In genomic region chr2L:4865400-4865799, dm6 we compare ENCODE assay signal across 2 fruit fly cellular contexts.
TF ChIP-seq lines count a peak whose summit lies in the region.

No protein-coding gene starts in this region.

- no peak for TF ChIP-seq CTCF in whole organism, embryonic (GFP tag; optimal IDR thresholded peaks at IDR 0.05; lab: Kevin White, UChicago)

TF ChIP-seq in whole organism, embryonic, 481 proteins besides CTCF, POLR2A, EP300 and RAD21:
- TF ChIP-seq HHEX (GFP tag; optimal IDR thresholded peaks at IDR 0.05; lab: Kevin White, UChicago) (no peak), Dfd (GFP tag; optimal IDR thresholded peaks at IDR 0.05; lab: Kevin White, UChicago) (peak in 1 of 2 experiments; percentile 55), Ets65A (GFP tag; lab: Kevin White, UChicago) (peak; percentile 20)
TF ChIP-seq in whole organism, embryonic: peak in this region for 2.

TF ChIP-seq in whole organism, wandering third instar larva, 38 proteins besides CTCF, POLR2A, EP300 and RAD21:
- no peak for TF ChIP-seq Hr78 (GFP tag; optimal IDR thresholded peaks at IDR 0.05; lab: Kevin White, UChicago)
- TF ChIP-seq Dfd (GFP tag; optimal IDR thresholded peaks at IDR 0.05; lab: Kevin White, UChicago): peak; percentile 85
- no peak for TF ChIP-seq Myc (optimal IDR thresholded peaks at IDR 0.05; lab: Kevin White, UChicago)
